Fruit fly (Drosophila melanogaster): ENCODE measurements around the gene Mgat2.

Gene Mgat2

DNA sequence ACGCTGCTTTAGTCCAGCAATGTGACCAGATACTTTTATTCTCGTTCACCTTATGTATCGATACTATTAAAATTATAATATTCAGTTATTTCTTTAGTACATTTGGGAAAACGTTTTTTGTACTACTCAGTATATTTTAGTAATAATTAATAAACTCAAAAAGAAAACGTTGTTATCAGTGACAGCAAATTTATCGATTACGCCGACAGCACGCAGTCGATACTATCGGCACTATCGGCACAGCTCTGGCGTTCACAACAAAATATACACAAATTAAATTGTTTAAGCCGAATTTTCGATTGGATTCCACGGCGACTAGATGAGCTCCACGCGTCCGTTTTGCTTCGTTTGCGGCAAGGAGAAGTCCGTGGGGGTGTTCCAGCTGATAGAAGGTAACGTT, 17.5 kb upstream of the Mgat2 start, which contains the start of the genes janA, Sry-alpha and Sry-beta (continued):
- TF ChIP-seq Dbx (GFP tag; IDR thresholded peaks at IDR 0.05) = peak; percentile 49; the same call in 1 of the 3 replicates
- no peak for TF ChIP-seq eyg (GFP tag; optimal IDR thresholded peaks at IDR 0.05)
- TF ChIP-seq Adf1 (GFP tag; IDR thresholded peaks at IDR 0.05) = peak; percentile 51
- no peak for TF ChIP-seq Chrac-16 (GFP tag; optimal IDR thresholded peaks at IDR 0.05)
- TF ChIP-seq knrl (GFP tag; IDR thresholded peaks at IDR 0.05; ENCODE audit: partially characterized antibody) = peak; percentile 99
- peak; percentile 29; the same call in 1 of the 2 replicates for TF ChIP-seq CG6272 (GFP tag; IDR thresholded peaks at IDR 0.05)
- TF ChIP-seq CG11398 (GFP tag; optimal IDR thresholded peaks at IDR 0.05) = no peak
- peak; percentile 55 for TF ChIP-seq HmgZ (tag; optimal IDR thresholded peaks at IDR 0.05)
- peak; percentile 35 for TF ChIP-seq zen (tag; optimal IDR thresholded peaks at IDR 0.05)
- peak; percentile 99 for TF ChIP-seq hb (GFP tag; IDR thresholded peaks at IDR 0.05; ENCODE audit: partially characterized antibody)
- peak; percentile 100 for TF ChIP-seq CG13287 (GFP tag; IDR thresholded peaks at IDR 0.05; ENCODE audit: partially characterized antibody)
- no peak for TF ChIP-seq esg (GFP tag; conservative IDR thresholded peaks at IDR 0.05)
- TF ChIP-seq Doc3 (GFP tag; IDR thresholded peaks at IDR 0.05; ENCODE audit: partially characterized antibody) = peak; percentile 100
- TF ChIP-seq CG43689 (GFP tag; IDR thresholded peaks at IDR 0.05) = no peak
- peak; percentile 83 for TF ChIP-seq CG12659 (GFP tag; optimal IDR thresholded peaks at IDR 0.05)
- peak; percentile 77 for TF ChIP-seq stwl (tag; optimal IDR thresholded peaks at IDR 0.05)
- peak; percentile 24 for TF ChIP-seq Lhr (GFP tag; optimal IDR thresholded peaks at IDR 0.05)
- TF ChIP-seq amos (GFP tag; IDR thresholded peaks at IDR 0.05; ENCODE audit: partially characterized antibody) = peak; percentile 99
- TF ChIP-seq pho (GFP tag; optimal IDR thresholded peaks at IDR 0.05) = no peak
- peak; percentile 98 for TF ChIP-seq Opbp (GFP tag; IDR thresholded peaks at IDR 0.05; ENCODE audit: partially characterized antibody)
- peak; percentile 63 for TF ChIP-seq gfzf (GFP tag; optimal IDR thresholded peaks at IDR 0.05)
- peak; percentile 96 for TF ChIP-seq mld (GFP tag; IDR thresholded peaks at IDR 0.05; ENCODE audit: partially characterized antibody)
- TF ChIP-seq ato (GFP tag; IDR thresholded peaks at IDR 0.05; ENCODE audit: partially characterized antibody) = peak; percentile 99
- peak; percentile 52 for TF ChIP-seq CG3847 (GFP tag; IDR thresholded peaks at IDR 0.05)
- TF ChIP-seq Hsf (GFP tag; optimal IDR thresholded peaks at IDR 0.05) = peak; percentile 22
- TF ChIP-seq tna (GFP tag; IDR thresholded peaks at IDR 0.05; ENCODE audit: partially characterized antibody) = peak; percentile 98
- no peak for TF ChIP-seq CG12219 (GFP tag; optimal IDR thresholded peaks at IDR 0.05)
- peak; percentile 62 for TF ChIP-seq CG10267 (tag; optimal IDR thresholded peaks at IDR 0.05)
- TF ChIP-seq CG3995 (GFP tag; optimal IDR thresholded peaks at IDR 0.05) = peak; percentile 78
- no peak for TF ChIP-seq hkb (optimal IDR thresholded peaks at IDR 0.05)
- TF ChIP-seq hkb (GFP tag; IDR thresholded peaks at IDR 0.05) = no peak
- TF ChIP-seq Fer1 (GFP tag; optimal IDR thresholded peaks at IDR 0.05) = peak; percentile 9
- no peak for TF ChIP-seq h (optimal IDR thresholded peaks at IDR 0.05)
- peak; percentile 56 for TF ChIP-seq lilli (GFP tag; optimal IDR thresholded peaks at IDR 0.05)
- peak; percentile 100 for TF ChIP-seq CG2129 (GFP tag; IDR thresholded peaks at IDR 0.05; ENCODE audit: partially characterized antibody)
- TF ChIP-seq Dll (GFP tag; IDR thresholded peaks at IDR 0.05; ENCODE audit: partially characterized antibody) = peak; percentile 100
- no peak for TF ChIP-seq sr (GFP tag; IDR thresholded peaks at IDR 0.05)
- TF ChIP-seq YL-1 (GFP tag; optimal IDR thresholded peaks at IDR 0.05) = peak; percentile 86
- peak; percentile 77 for TF ChIP-seq pzg (GFP tag; optimal IDR thresholded peaks at IDR 0.05)
- peak; percentile 40 for TF ChIP-seq Ets65A (GFP tag)
- peak; percentile 96 for TF ChIP-seq CG7963 (GFP tag; IDR thresholded peaks at IDR 0.05; ENCODE audit: partially characterized antibody)
- TF ChIP-seq Dref (GFP tag; IDR thresholded peaks at IDR 0.05) = peak; percentile 92
- TF ChIP-seq unc-4 (GFP tag; IDR thresholded peaks at IDR 0.05; ENCODE audit: partially characterized antibody) = peak; percentile 99
- TF ChIP-seq trem (tag; optimal IDR thresholded peaks at IDR 0.05) = peak; percentile 75
- no peak for TF ChIP-seq Hr51 (GFP tag; optimal IDR thresholded peaks at IDR 0.05)
- TF ChIP-seq CG11560 (tag; IDR thresholded peaks at IDR 0.05) = no peak
- peak; percentile 67 for TF ChIP-seq CG30020 (tag; optimal IDR thresholded peaks at IDR 0.05)
- TF ChIP-seq Myb (GFP tag; optimal IDR thresholded peaks at IDR 0.05) = peak; percentile 29
- TF ChIP-seq BEAF-32 (GFP tag; optimal IDR thresholded peaks at IDR 0.05) = peak; percentile 99

Measured in whole organism, embryonic.